Worm (Caenorhabditis elegans): ENCODE results near the gene F20D6.11.

Gene F20D6.11

DNA sequence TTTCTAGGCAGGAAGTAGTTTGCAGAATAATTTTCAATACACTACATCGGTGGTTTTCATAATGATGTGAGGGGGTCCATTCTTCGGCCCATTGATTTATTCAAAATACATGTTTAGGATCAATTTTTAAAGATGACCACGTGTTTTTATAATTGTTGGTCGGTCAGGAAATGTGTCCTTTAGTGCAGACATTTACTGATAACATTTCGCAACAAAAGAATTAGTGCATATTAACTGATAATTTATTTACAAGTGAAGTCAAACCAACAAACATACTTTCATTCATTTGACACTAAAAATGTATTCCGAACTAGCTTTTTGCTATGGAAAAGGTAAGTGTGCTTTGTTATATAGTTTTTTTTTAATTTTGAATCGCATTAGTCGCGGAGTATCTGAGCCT is 37.2 kb downstream of the F20D6.11 start, which contains the start of gene F20D6.5:
TSS of gene F20D6.5 (plus strand) at position 259 of the 400 bp plus-strand sequence.
- no peak for TF ChIP-seq zfp-2 (tag; optimal IDR thresholded peaks at IDR 0.05)
- TF ChIP-seq dpl-1 (GFP tag; optimal IDR thresholded peaks at IDR 0.05): no peak
- TF ChIP-seq nhr-77 (tag; optimal IDR thresholded peaks at IDR 0.05): peak; percentile 25
- TF ChIP-seq mdt-29 (GFP tag; IDR thresholded peaks at IDR 0.05): no peak
- TF ChIP-seq pqm-1 (tag; optimal IDR thresholded peaks at IDR 0.05): peak; percentile 48
- TF ChIP-seq rbr-2 (tag; optimal IDR thresholded peaks at IDR 0.05): no peak
- no peak for TF ChIP-seq attf-4 (tag; optimal IDR thresholded peaks at IDR 0.05)
- no peak for TF ChIP-seq aha-1 (tag)
- TF ChIP-seq mxl-2 (GFP tag; conservative IDR thresholded peaks at IDR 0.05): no peak
- no peak for TF ChIP-seq spr-3 (GFP tag; optimal IDR thresholded peaks at IDR 0.05)
- TF ChIP-seq ztf-7 (tag; optimal IDR thresholded peaks at IDR 0.05): no peak
- TF ChIP-seq nhr-28 (tag; optimal IDR thresholded peaks at IDR 0.05): peak; percentile 58
- no peak for TF ChIP-seq daf-16 (GFP tag; optimal IDR thresholded peaks at IDR 0.05)
- TF ChIP-seq daf-16 (tag; optimal IDR thresholded peaks at IDR 0.05): peak; percentile 70
- TF ChIP-seq R02D3.7 (tag; optimal IDR thresholded peaks at IDR 0.05): no peak
- no peak for TF ChIP-seq ces-1 (GFP tag; optimal IDR thresholded peaks at IDR 0.05)
- TF ChIP-seq lin-38 (GFP tag; IDR thresholded peaks at IDR 0.05): no peak
- no peak for TF ChIP-seq tra-1 (GFP tag; IDR thresholded peaks at IDR 0.05)
- no peak for TF ChIP-seq hmg-1.1 (GFP tag; IDR thresholded peaks at IDR 0.05)
- TF ChIP-seq zag-1 (tag; optimal IDR thresholded peaks at IDR 0.05): no peak
- TF ChIP-seq F44E2.7 (GFP tag; IDR thresholded peaks at IDR 0.05): no peak
- peak; percentile 67 for TF ChIP-seq dmd-6 (GFP tag; IDR thresholded peaks at IDR 0.05)
- no peak for TF ChIP-seq lin-13 (GFP tag; optimal IDR thresholded peaks at IDR 0.05)
- TF ChIP-seq zip-11 (GFP tag; IDR thresholded peaks at IDR 0.05): no peak
- TF ChIP-seq D1046.2 (GFP tag; IDR thresholded peaks at IDR 0.05): no peak

DNA sequence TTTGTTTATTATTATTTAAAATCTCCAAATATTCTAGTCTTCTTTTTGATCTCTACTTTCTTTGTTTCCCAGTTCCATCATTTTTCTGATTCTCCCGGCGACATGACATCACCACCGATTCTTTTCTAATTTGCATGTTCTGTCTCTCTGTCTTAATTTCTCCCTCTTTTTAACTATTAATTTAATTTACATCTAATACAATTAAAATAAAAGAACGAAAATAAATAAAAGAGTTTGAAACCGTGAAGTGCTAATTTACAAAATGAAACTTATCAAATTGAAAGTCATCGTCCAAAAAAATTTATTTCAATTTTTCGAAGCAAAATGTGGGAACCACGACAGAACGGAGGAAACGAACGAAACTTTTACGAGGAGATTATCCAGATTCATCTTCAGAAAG is 39.3 kb downstream of the F20D6.11 start, which contains the start of gene F20D6.6:
TSS of gene F20D6.6 (plus strand) at position 301 of the 400 bp plus-strand sequence.
- TF ChIP-seq ZK337.2 (GFP tag; IDR thresholded peaks at IDR 0.05) (no peak), pqm-1 (tag; optimal IDR thresholded peaks at IDR 0.05) (no peak), aly-2 (tag; optimal IDR thresholded peaks at IDR 0.05) (no peak), lsy-2 (tag; optimal IDR thresholded peaks at IDR 0.05) (no peak), cey-2 (tag; optimal IDR thresholded peaks at IDR 0.05; ENCODE audit: borderline replicate concordance, insufficient read depth) (no peak), php-3 (GFP tag; IDR thresholded peaks at IDR 0.05) (no peak), ZK546.5 (tag; optimal IDR thresholded peaks at IDR 0.05) (no peak), ceh-44 (GFP tag; IDR thresholded peaks at IDR 0.05) (no peak), nhr-76 (tag; optimal IDR thresholded peaks at IDR 0.05) (no peak), mdt-29 (GFP tag; IDR thresholded peaks at IDR 0.05) (no peak), ceh-20 (GFP tag; IDR thresholded peaks at IDR 0.05) (no peak), nhr-42 (GFP tag; IDR thresholded peaks at IDR 0.05) (no peak), dve-1 (tag; optimal IDR thresholded peaks at IDR 0.05; ENCODE audit: insufficient read depth) (no peak), nhr-28 (tag; optimal IDR thresholded peaks at IDR 0.05) (no peak), nhr-102 (tag; optimal IDR thresholded peaks at IDR 0.05) (no peak), nhr-237 (tag; optimal IDR thresholded peaks at IDR 0.05) (no peak)

DNA sequence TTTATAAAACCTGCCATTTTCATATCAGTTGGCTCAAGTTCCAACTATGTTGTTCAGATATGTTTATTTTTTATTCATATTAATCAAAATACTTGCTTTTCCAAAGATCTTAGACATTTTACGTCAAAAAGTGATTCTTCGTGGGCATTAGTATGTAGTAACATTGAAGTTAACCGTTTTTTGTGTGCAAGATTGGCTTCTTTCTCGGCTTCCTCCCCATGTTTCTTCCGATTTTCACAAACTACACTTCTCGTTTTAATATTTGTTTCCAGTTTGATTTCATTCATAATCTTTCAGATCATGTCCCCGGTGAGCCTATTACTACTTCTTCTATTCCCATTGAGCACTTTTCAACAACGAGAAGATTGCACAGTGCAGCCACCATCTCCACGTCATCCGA is 41.4 kb downstream of the F20D6.11 start, which contains the start of gene sul-2:
TSS of gene sul-2 (plus strand) at position 301 of the 400 bp plus-strand sequence.
- no peak for TF ChIP-seq set-16 (GFP tag; IDR thresholded peaks at IDR 0.05)
- no peak for TF ChIP-seq unc-130 (GFP tag; optimal IDR thresholded peaks at IDR 0.05)
- no peak for TF ChIP-seq spr-1 (tag; optimal IDR thresholded peaks at IDR 0.05)
- no peak for TF ChIP-seq cey-2 (tag; optimal IDR thresholded peaks at IDR 0.05; ENCODE audit: borderline replicate concordance, insufficient read depth)
- no peak for TF ChIP-seq nhr-10 (tag; optimal IDR thresholded peaks at IDR 0.05)
- no peak for TF ChIP-seq nhr-6 (tag; optimal IDR thresholded peaks at IDR 0.05)
- no peak for TF ChIP-seq tra-1 (GFP tag; IDR thresholded peaks at IDR 0.05)
- no peak for TF ChIP-seq aly-2 (tag; optimal IDR thresholded peaks at IDR 0.05)
- no peak for TF ChIP-seq snpc-1.2 (GFP tag; IDR thresholded peaks at IDR 0.05)
- TF ChIP-seq mes-2 (tag; optimal IDR thresholded peaks at IDR 0.05; ENCODE audit: poor library complexity, severe bottlenecking): no peak
- no peak for TF ChIP-seq hmg-1.1 (GFP tag; IDR thresholded peaks at IDR 0.05)
- no peak for TF ChIP-seq ceh-44 (GFP tag; IDR thresholded peaks at IDR 0.05)
- no peak for TF ChIP-seq spr-3 (GFP tag; optimal IDR thresholded peaks at IDR 0.05)
- no peak for TF ChIP-seq hif-1 (tag; optimal IDR thresholded peaks at IDR 0.05)
- TF ChIP-seq zip-11 (GFP tag; IDR thresholded peaks at IDR 0.05): no peak
- TF ChIP-seq fos-1 (tag; optimal IDR thresholded peaks at IDR 0.05): no peak

Measured in whole organism, L4 larva.